Fruit fly (Drosophila melanogaster): ENCODE measurements around the gene ear.

Gene ear

DNA sequence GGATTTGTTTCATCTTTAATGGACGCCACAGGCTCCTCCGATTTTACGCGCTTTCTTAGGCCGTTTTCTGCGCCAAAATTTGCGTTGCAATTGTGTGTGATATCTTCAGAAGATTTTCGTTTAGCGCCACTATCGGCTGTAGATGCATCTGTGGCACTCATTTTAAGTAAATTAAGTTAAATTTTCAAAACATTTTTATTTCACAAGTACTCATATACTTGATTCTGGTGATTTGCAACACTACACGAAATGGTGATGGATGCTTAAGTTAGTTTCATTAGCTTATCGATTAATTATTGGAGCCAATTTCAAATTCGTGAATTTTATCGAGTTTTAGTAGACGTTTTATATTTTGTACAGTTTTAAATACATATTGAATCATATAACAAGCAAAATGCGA is 43.1 kb downstream of the ear start, which contains the start of gene CG6171 (continued):
- TF ChIP-seq HLH3B (GFP tag; IDR thresholded peaks at IDR 0.05) (no peak), CG6689 (GFP tag; IDR thresholded peaks at IDR 0.05) (no peak), fu2 (GFP tag; optimal IDR thresholded peaks at IDR 0.05) (no peak), dimm (GFP tag; IDR thresholded peaks at IDR 0.05) (no peak), MBD-R2 (GFP tag; IDR thresholded peaks at IDR 0.05) (peak; percentile 70), btn (GFP tag; optimal IDR thresholded peaks at IDR 0.05) (no peak), BEAF-32 (GFP tag; optimal IDR thresholded peaks at IDR 0.05) (peak; percentile 63), unc-4 (GFP tag; IDR thresholded peaks at IDR 0.05; ENCODE audit: partially characterized antibody) (peak; percentile 59), amos (GFP tag; IDR thresholded peaks at IDR 0.05; ENCODE audit: partially characterized antibody) (peak; percentile 54; the same call in 1 of the 2 replicates), pita (GFP tag; optimal IDR thresholded peaks at IDR 0.05) (no peak), unpg (GFP tag; optimal IDR thresholded peaks at IDR 0.05) (no peak), Neu2 (GFP tag; optimal IDR thresholded peaks at IDR 0.05; ENCODE audit: borderline replicate concordance) (peak; percentile 18), Ptx1 (GFP tag; IDR thresholded peaks at IDR 0.05) (no peak), Dp (GFP tag; optimal IDR thresholded peaks at IDR 0.05) (peak; percentile 82), CG15514 (GFP tag; optimal IDR thresholded peaks at IDR 0.05) (peak; percentile 18), inv (GFP tag; IDR thresholded peaks at IDR 0.05; ENCODE audit: partially characterized antibody) (no peak), CG13287 (GFP tag; IDR thresholded peaks at IDR 0.05; ENCODE audit: partially characterized antibody) (peak; percentile 75), CG7928 (GFP tag; optimal IDR thresholded peaks at IDR 0.05) (no peak), pzg (GFP tag; optimal IDR thresholded peaks at IDR 0.05) (peak; percentile 55), ttk (GFP tag; IDR thresholded peaks at IDR 0.05) (no peak), nau (GFP tag; optimal IDR thresholded peaks at IDR 0.05) (no peak), NFAT (GFP tag; IDR thresholded peaks at IDR 0.05) (no peak), Xrp1 (GFP tag; IDR thresholded peaks at IDR 0.05) (0 out of 2 replicates have a peak, but pooled peaks have one; percentile 14), CG7357 (GFP tag; IDR thresholded peaks at IDR 0.05) (no peak), crp (GFP tag; optimal IDR thresholded peaks at IDR 0.05) (peak in 1 of 2 experiments; percentile 15), CG4617 (GFP tag; optimal IDR thresholded peaks at IDR 0.05; ENCODE audit: borderline replicate concordance) (peak; percentile 72), Doc3 (GFP tag; IDR thresholded peaks at IDR 0.05; ENCODE audit: partially characterized antibody) (0 out of 3 replicates have a peak, but pooled peaks have one; percentile 17), CG14860 (GFP tag; IDR thresholded peaks at IDR 0.05; ENCODE audit: partially characterized antibody) (peak; percentile 48; the same call in 1 of the 3 replicates), Dref (GFP tag; IDR thresholded peaks at IDR 0.05) (peak; percentile 76), CG16813 (GFP tag; IDR thresholded peaks at IDR 0.05; ENCODE audit: partially characterized antibody) (0 out of 3 replicates have a peak, but pooled peaks have one; percentile 29), CG13624 (GFP tag; optimal IDR thresholded peaks at IDR 0.05) (peak; percentile 16), Spps (tag; optimal IDR thresholded peaks at IDR 0.05) (no peak), lbe (GFP tag; optimal IDR thresholded peaks at IDR 0.05) (peak; percentile 28), CG14710 (tag; optimal IDR thresholded peaks at IDR 0.05) (peak; percentile 12), hbn (GFP tag; IDR thresholded peaks at IDR 0.05; ENCODE audit: partially characterized antibody) (peak; percentile 44; the same call in 1 of the 2 replicates), bbx (GFP tag; IDR thresholded peaks at IDR 0.05; ENCODE audit: partially characterized antibody) (0 out of 2 replicates have a peak, but pooled peaks have one; percentile 55), Sox100B (GFP tag; optimal IDR thresholded peaks at IDR 0.05) (no peak), ranshi (GFP tag; IDR thresholded peaks at IDR 0.05) (no peak), CG7963 (GFP tag; IDR thresholded peaks at IDR 0.05; ENCODE audit: partially characterized antibody) (no peak), CG32767 (GFP tag; IDR thresholded peaks at IDR 0.05) (peak; percentile 47; the same call in 1 of the 2 replicates), CG1603 (tag; optimal IDR thresholded peaks at IDR 0.05) (peak; percentile 47), Six4 (GFP tag; optimal IDR thresholded peaks at IDR 0.05) (no peak), CG12071 (GFP tag; optimal IDR thresholded peaks at IDR 0.05) (no peak), sug (tag; optimal IDR thresholded peaks at IDR 0.05) (no peak), CG12659 (GFP tag; optimal IDR thresholded peaks at IDR 0.05) (peak; percentile 4), NC2α (GFP tag; optimal IDR thresholded peaks at IDR 0.05) (no peak), croc (GFP tag; conservative IDR thresholded peaks at IDR 0.05) (no peak), Rx (GFP tag; IDR thresholded peaks at IDR 0.05) (no peak), scrt (GFP tag; optimal IDR thresholded peaks at IDR 0.05) (no peak)
